Worm (Caenorhabditis elegans) whole organism, young adult: ENCODE data around the gene smc-6.
A peak's percentile ranks its signal among the peaks of the same experiment; 100 is the strongest.
"Not testable (repeated sequence)": the region's sequence is repeated elsewhere in the genome, so short reads cannot be mapped to it uniquely, and the experiment has no call there.

Experiments used
- egl-44 ChIP-seq: fragments of 200-800 bp; sonication (Bioruptor generic); IDR thresholded peaks from 2 replicates; pipeline ENCODE4 v1.3.6; 2022; ENCODE audit warnings: missing genetic modification reagents, missing genetic modification characterization, missing compliant biosample characterization
- him-1 ChIP-seq: sonication (generic microtip); optimal IDR thresholded peaks from 2 replicates; lab custom pipeline; 2016; ENCODE audit warnings: missing genotype, missing genetic modification reagents, missing genetic modification characterization, missing compliant biosample characterization
- nhr-90 ChIP-seq: sonication (generic microtip); optimal IDR thresholded peaks from 2 replicates; lab custom pipeline; 2016; ENCODE audit warnings: missing genotype, mild to moderate bottlenecking, missing genetic modification characterization, missing compliant biosample characterization
- unc-62 ChIP-seq: fragments of 150-350 bp; optimal IDR thresholded peaks from 2 replicates; lab custom pipeline; 2014; ENCODE audit warnings: missing biosample characterization, missing genetic modification reagents, missing genetic modification characterization

ce11 chrII:11534429-11535099, 44.0 kb upstream of the smc-6 start, which contains the start of gene Y62F5A.12:
- peak; percentile 86; the same call in 1 of the 2 replicates for TF ChIP-seq egl-44 (GFP tag; lab: Robert Waterston, UW)
- not testable (repeated sequence) for TF ChIP-seq unc-62 (GFP tag; lab: Kevin White, UChicago); him-1
- peak; percentile 14 for TF ChIP-seq nhr-90 (tag; lab: Kevin White, UChicago)
